Worm (Caenorhabditis elegans): ENCODE data around the gene B0410.3.

ce11 chrX:2841754-2842153 is 49.5 kb downstream of the B0410.3 start:
- no peak for TF ChIP-seq klf-2 (GFP tag; conservative IDR thresholded peaks at IDR 0.05)
- no peak for TF ChIP-seq tab-1 (GFP tag; IDR thresholded peaks at IDR 0.05)

All from whole organism, midembryonic.